Worm (Caenorhabditis elegans) whole organism, L4 larva: ENCODE measurements around the gene C12D5.10.

ENCODE experiments used
- D1046.2 ChIP-seq: fragments of 200-800 bp; sonication (Bioruptor generic); IDR thresholded peaks from 2 replicates; pipeline ENCODE4 v1.3.6; 2022; ENCODE audit warnings: missing genetic modification characterization, missing compliant biosample characterization
- F10B5.3 ChIP-seq: sonication (generic microtip); optimal IDR thresholded peaks from 2 replicates; lab custom pipeline; 2016; ENCODE audit warnings: mild to moderate bottlenecking, missing genetic modification characterization, missing compliant biosample characterization
- F44E2.7 ChIP-seq: fragments of 200-800 bp; sonication (Bioruptor generic); IDR thresholded peaks from 2 replicates; pipeline ENCODE4 v2.1.2; 2022; ENCODE audit warnings: missing genetic modification characterization, missing compliant biosample characterization
- F49E8.2 ChIP-seq: sonication (generic microtip); optimal IDR thresholded peaks from 2 replicates; lab custom pipeline; 2016; ENCODE audit warnings: missing compliant biosample characterization, mild to moderate bottlenecking, missing genetic modification characterization, borderline replicate concordance
- Y105C5A.15 ChIP-seq: fragments of 200-800 bp; sonication (Bioruptor generic); IDR thresholded peaks from 2 replicates; pipeline ENCODE4 v1.3.6; 2022; ENCODE audit warnings: missing genetic modification characterization, missing compliant biosample characterization
- aha-1 ChIP-seq: fragments of 150-350 bp; peaks from one replicate; lab custom pipeline; 2014; ENCODE audit warnings: missing biosample characterization, missing genetic modification characterization
- attf-4 ChIP-seq: sonication (generic microtip); optimal IDR thresholded peaks from 3 replicates; lab custom pipeline; 2017; ENCODE audit warnings: missing biosample characterization, missing genetic modification characterization
- ces-1 ChIP-seq: fragments of 150-350 bp; sonication (generic microtip); optimal IDR thresholded peaks from 4 replicates; lab custom pipeline; 2014; ENCODE audit warnings: missing biosample characterization, missing genetic modification reagents, missing genetic modification characterization
- cey-2 ChIP-seq: sonication (generic microtip); optimal IDR thresholded peaks from 3 replicates; lab custom pipeline; 2017; ENCODE audit warnings: missing genetic modification characterization, mild to moderate bottlenecking, missing compliant biosample characterization, antibody characterized with exemption, borderline replicate concordance; ENCODE audit not compliant: insufficient read depth
- ctbp-1 ChIP-seq: fragments of 200-800 bp; sonication (Bioruptor generic); IDR thresholded peaks from 2 replicates; pipeline ENCODE4 v1.3.6; 2022; ENCODE audit warnings: missing genetic modification reagents, missing genetic modification characterization, missing compliant biosample characterization
- daf-12 ChIP-seq: fragments of 150-350 bp; optimal IDR thresholded peaks from 2 replicates; lab custom pipeline; 2014; ENCODE audit warnings: missing biosample characterization, missing genetic modification reagents, missing genetic modification characterization
- daf-16 ChIP-seq, 3 experiments: sonication (generic microtip); optimal IDR thresholded peaks; 2 replicates each; lab custom pipeline; 2016 to 2017; ENCODE audit warnings: missing genetic modification characterization in 3 of 3, missing genetic modification reagents in 3 of 3, mild to moderate bottlenecking in 2 of 3, missing compliant biosample characterization in 2 of 3, missing biosample characterization in 1 of 3, moderate library complexity in 1 of 3
- duxl-1 ChIP-seq: sonication (generic microtip); optimal IDR thresholded peaks from 2 replicates; lab custom pipeline; 2016; ENCODE audit warnings: mild to moderate bottlenecking, missing genetic modification characterization, moderate library complexity, missing compliant biosample characterization; ENCODE audit not compliant: poor library complexity
- dve-1 ChIP-seq: sonication (generic microtip); optimal IDR thresholded peaks from 2 replicates; lab custom pipeline; 2017; ENCODE audit warnings: antibody characterized with exemption, mild to moderate bottlenecking, missing genetic modification characterization, missing compliant biosample characterization; ENCODE audit not compliant: insufficient read depth
- gei-8 ChIP-seq: fragments of 200-800 bp; sonication (Bioruptor generic); optimal IDR thresholded peaks from 2 replicates; lab custom pipeline; 2018; ENCODE audit warnings: mild to moderate bottlenecking, missing genetic modification characterization, missing compliant biosample characterization
- hlh-11 ChIP-seq: fragments of 200-800 bp; sonication (Bioruptor generic); optimal IDR thresholded peaks from 2 replicates; lab custom pipeline; 2018; ENCODE audit warnings: mild to moderate bottlenecking, missing genetic modification characterization, missing compliant biosample characterization
- hmg-1.1 ChIP-seq: fragments of 200-800 bp; sonication (Bioruptor generic); IDR thresholded peaks from 2 replicates; pipeline ENCODE4 v1.3.6; 2022; ENCODE audit warnings: missing genetic modification reagents, missing genetic modification characterization, missing compliant biosample characterization
- lim-7 ChIP-seq: fragments of 200-800 bp; sonication (Bioruptor generic); IDR thresholded peaks from 2 replicates; pipeline ENCODE4 v1.3.6; 2022; ENCODE audit warnings: missing genetic modification characterization, missing compliant biosample characterization
- lir-3 ChIP-seq: sonication (generic microtip); optimal IDR thresholded peaks from 2 replicates; lab custom pipeline; 2016; ENCODE audit warnings: mild to moderate bottlenecking, missing genetic modification characterization, missing compliant biosample characterization
- nhr-102 ChIP-seq: sonication (generic microtip); optimal IDR thresholded peaks from 2 replicates; lab custom pipeline; 2016; ENCODE audit warnings: mild to moderate bottlenecking, missing genetic modification characterization, moderate library complexity, missing compliant biosample characterization
- nhr-11 ChIP-seq: fragments of 150-350 bp; optimal IDR thresholded peaks from 2 replicates; lab custom pipeline; 2014; ENCODE audit warnings: missing biosample characterization, missing genetic modification characterization
- nhr-111 ChIP-seq: fragments of 200-800 bp; sonication (Bioruptor generic); optimal IDR thresholded peaks from 2 replicates; lab custom pipeline; 2018; ENCODE audit warnings: mild to moderate bottlenecking, missing genetic modification characterization, missing compliant biosample characterization
- nhr-25 ChIP-seq: sonication (generic microtip); optimal IDR thresholded peaks from 2 replicates; lab custom pipeline; 2017; ENCODE audit warnings: missing genetic modification characterization, mild to moderate bottlenecking, missing compliant biosample characterization, antibody characterized with exemption, moderate library complexity, borderline replicate concordance; ENCODE audit not compliant: insufficient read depth
- nhr-28 ChIP-seq: fragments of 150-350 bp; optimal IDR thresholded peaks from 2 replicates; lab custom pipeline; 2014; ENCODE audit warnings: missing biosample characterization, missing genetic modification characterization
- nhr-41 ChIP-seq: fragments of 200-800 bp; sonication (Bioruptor generic); IDR thresholded peaks from 2 replicates; pipeline ENCODE4 v1.3.6; 2022; ENCODE audit warnings: missing genetic modification reagents, missing genetic modification characterization, missing compliant biosample characterization
- nhr-48 ChIP-seq: sonication (generic microtip); optimal IDR thresholded peaks from 2 replicates; lab custom pipeline; 2016; ENCODE audit warnings: mild to moderate bottlenecking, missing genetic modification characterization, missing compliant biosample characterization
- nhr-6 ChIP-seq: fragments of 150-350 bp; optimal IDR thresholded peaks from 2 replicates; lab custom pipeline; 2014; ENCODE audit warnings: missing biosample characterization, missing genetic modification characterization
- nhr-76 ChIP-seq: fragments of 150-350 bp; optimal IDR thresholded peaks from 2 replicates; lab custom pipeline; 2014; ENCODE audit warnings: missing biosample characterization, missing genetic modification characterization
- pha-4 ChIP-seq, 2 experiments: fragments of 150-350 bp in 1 of 2; fragments of 200-800 bp in 1 of 2; sonication (Bioruptor generic) in 1 of 2; IDR thresholded peaks in 1 of 2; optimal IDR thresholded peaks in 1 of 2; 2 replicates each; pipeline versions ENCODE4 v1.3.6 to Lab custom; 2014 to 2022; ENCODE audit warnings: missing genetic modification characterization in 2 of 2, missing genetic modification reagents in 2 of 2, missing biosample characterization in 1 of 2, missing compliant biosample characterization in 1 of 2
- php-3 ChIP-seq: fragments of 200-800 bp; sonication (Bioruptor generic); IDR thresholded peaks from 2 replicates; pipeline ENCODE4 v1.3.6; 2022; ENCODE audit warnings: missing genetic modification reagents, missing genetic modification characterization, missing compliant biosample characterization
- rbr-2 ChIP-seq: sonication (generic microtip); optimal IDR thresholded peaks from 2 replicates; lab custom pipeline; 2016; ENCODE audit warnings: missing genotype, missing genetic modification characterization, missing compliant biosample characterization
- saeg-2 ChIP-seq: fragments of 200-800 bp; sonication (Bioruptor generic); IDR thresholded peaks from 2 replicates; pipeline ENCODE4 v1.3.6; 2022; ENCODE audit warnings: missing genetic modification reagents, missing genetic modification characterization, missing compliant biosample characterization
- sdz-12 ChIP-seq: fragments of 200-800 bp; sonication (Bioruptor generic); optimal IDR thresholded peaks from 2 replicates; lab custom pipeline; 2018; ENCODE audit warnings: mild to moderate bottlenecking, missing genetic modification characterization, missing compliant biosample characterization
- skn-1 ChIP-seq: fragments of 150-350 bp; optimal IDR thresholded peaks from 2 replicates; lab custom pipeline; 2014; ENCODE audit warnings: missing biosample characterization, missing genetic modification characterization
- snpc-1.2 ChIP-seq: fragments of 200-800 bp; sonication (Bioruptor generic); IDR thresholded peaks from 2 replicates; pipeline ENCODE4 v1.3.6; 2022; ENCODE audit warnings: missing genetic modification reagents, missing genetic modification characterization, missing compliant biosample characterization
- snpc-4 ChIP-seq: fragments of 150-350 bp; optimal IDR thresholded peaks from 2 replicates; lab custom pipeline; 2014; ENCODE audit warnings: missing biosample characterization, missing genetic modification characterization
- spr-1 ChIP-seq: sonication (generic microtip); optimal IDR thresholded peaks from 2 replicates; lab custom pipeline; 2016; ENCODE audit warnings: mild to moderate bottlenecking, missing genetic modification characterization, missing compliant biosample characterization
- tag-97 ChIP-seq: fragments of 200-800 bp; sonication (Bioruptor generic); IDR thresholded peaks from 2 replicates; pipeline ENCODE4 v1.3.6; 2022; ENCODE audit warnings: missing genetic modification characterization, missing compliant biosample characterization
- tra-1 ChIP-seq: fragments of 200-800 bp; sonication (Bioruptor generic); IDR thresholded peaks from 2 replicates; pipeline ENCODE4 v1.3.6; 2022; ENCODE audit warnings: missing genetic modification reagents, missing genetic modification characterization, missing compliant biosample characterization
- vab-7 ChIP-seq: fragments of 200-800 bp; sonication (Bioruptor generic); IDR thresholded peaks from 2 replicates; pipeline ENCODE4 v1.3.6; 2022; ENCODE audit warnings: missing genetic modification reagents, missing genetic modification characterization, missing compliant biosample characterization
- zip-2 ChIP-seq: fragments of 150-350 bp; optimal IDR thresholded peaks from 2 replicates; lab custom pipeline; 2014; ENCODE audit warnings: missing biosample characterization, missing genetic modification characterization
- ztf-11 ChIP-seq: fragments of 150-350 bp; optimal IDR thresholded peaks from 2 replicates; lab custom pipeline; 2014; ENCODE audit warnings: missing biosample characterization, missing genetic modification characterization

The C12D5.10 gene

ce11 chrV:7721945-7722344 lies 28.7 kb upstream of the C12D5.10 start, which contains the start of gene ZK105.14:
Gene ZK105.14 (minus strand): TSS chrV:7722045.
- TF ChIP-seq Y105C5A.15 (GFP tag; lab: Robert Waterston, UW) (no peak), skn-1 (no peak), aha-1 (peak; percentile 32), zip-2 (tag; lab: Kevin White, UChicago) (no peak), nhr-41 (GFP tag; lab: Robert Waterston, UW) (no peak), tag-97 (no peak), ztf-11 (no peak), lim-7 (no peak)

- TF ChIP-seq aha-1 (peak; percentile 55), nhr-76 (tag; lab: Kevin White, UChicago) (no peak)
Measured at ce11 chrV:7717629-7718028, 24.3 kb upstream of the C12D5.10 start, which contains the start of gene ZK105.5. Gene ZK105.5 (minus strand): TSS chrV:7717729.

ce11 chrV:7716034-7716433 lies 22.7 kb upstream of the C12D5.10 start, which contains the start of gene ZK105.12:
Gene ZK105.12 (minus strand): TSS chrV:7716134.
- no peak for TF ChIP-seq tra-1 (GFP tag; lab: Robert Waterston, UW)
- TF ChIP-seq duxl-1 = no peak
- no peak for TF ChIP-seq snpc-4 (tag; lab: Kevin White, UChicago)

ce11 chrV:7713691-7714090 lies 20.4 kb upstream of the C12D5.10 start, which contains the start of gene ZK105.1:
Gene ZK105.1 (plus strand): TSS chrV:7713991.
- TF ChIP-seq pha-4 (GFP tag; IDR thresholded peaks at IDR 0.05; lab: Robert Waterston, UW) (no peak), pha-4 (tag; optimal IDR thresholded peaks at IDR 0.05; lab: Kevin White, UChicago) (no peak), nhr-48 (no peak), ctbp-1 (GFP tag; lab: Robert Waterston, UW) (no peak), rbr-2 (tag; lab: Kevin White, UChicago) (no peak), daf-12 (tag; lab: Kevin White, UChicago) (no peak), F49E8.2 (tag; lab: Kevin White, UChicago) (no peak), nhr-11 (tag; lab: Kevin White, UChicago) (no peak), daf-16 (GFP tag; optimal IDR thresholded peaks at IDR 0.05; lab: Kevin White, UChicago) (peak in 1 of 2 experiments; percentile 3), daf-16 (tag; optimal IDR thresholded peaks at IDR 0.05; lab: Kevin White, UChicago) (no peak)

ce11 chrV:7713072-7713471 lies 19.8 kb upstream of the C12D5.10 start, which contains the start of gene ZK105.13:
Gene ZK105.13 (minus strand): TSS chrV:7713172.
- TF ChIP-seq php-3 (GFP tag; lab: Robert Waterston, UW) (no peak), nhr-25 (tag; lab: Kevin White, UChicago) (no peak), saeg-2 (GFP tag; lab: Robert Waterston, UW) (no peak), cey-2 (tag; lab: Kevin White, UChicago) (no peak), nhr-102 (tag; lab: Kevin White, UChicago) (no peak), F44E2.7 (no peak), vab-7 (GFP tag; lab: Robert Waterston, UW) (no peak), ztf-11 (no peak), gei-8 (GFP tag; lab: Kevin White, UChicago) (no peak), lim-7 (no peak), nhr-111 (GFP tag; lab: Kevin White, UChicago) (no peak)
- TF ChIP-seq, all 104 proteins: peak for 0

ce11 chrV:7708525-7708924 lies 15.2 kb upstream of the C12D5.10 start, which contains the start of gene ZK105.11:
Gene ZK105.11 (minus strand): TSS chrV:7708625.
- no peak for TF ChIP-seq sdz-12 (GFP tag; lab: Kevin White, UChicago)
- no peak for TF ChIP-seq snpc-1.2
- TF ChIP-seq dve-1 (tag; lab: Kevin White, UChicago) = no peak
- no peak for TF ChIP-seq D1046.2 (GFP tag; lab: Robert Waterston, UW)
- TF ChIP-seq lir-3 (tag; lab: Kevin White, UChicago) = no peak
- no peak for TF ChIP-seq spr-1
- TF ChIP-seq attf-4 (tag; lab: Kevin White, UChicago) = no peak
- no peak for TF ChIP-seq daf-12 (tag; lab: Kevin White, UChicago)
- TF ChIP-seq nhr-111 (GFP tag; lab: Kevin White, UChicago) = no peak
- no peak for TF ChIP-seq nhr-28 (tag; lab: Kevin White, UChicago)
- no peak for TF ChIP-seq nhr-48
- TF ChIP-seq hlh-11 (tag; lab: Kevin White, UChicago) = no peak
- TF ChIP-seq ces-1 (GFP tag; lab: Kevin White, UChicago) = no peak
- no peak for TF ChIP-seq F10B5.3 (tag; lab: Kevin White, UChicago)
- no peak for TF ChIP-seq hmg-1.1
- no peak for TF ChIP-seq nhr-6
